Worm (Caenorhabditis elegans) whole organism, young adult: ENCODE results near the gene rfp-1.

Experiments
- F22D6.2 ChIP-seq: sonication (generic microtip); optimal IDR thresholded peaks from 2 replicates; lab custom pipeline; 2016; ENCODE audit warnings: mild to moderate bottlenecking, missing genetic modification characterization, missing compliant biosample characterization
- madf-3 ChIP-seq: fragments of 200-800 bp; sonication (Bioruptor generic); IDR thresholded peaks from 2 replicates; pipeline ENCODE4 v1.3.6; 2022; ENCODE audit warnings: missing genetic modification reagents, missing genetic modification characterization, missing compliant biosample characterization
- mcd-1 ChIP-seq: fragments of 200-800 bp; sonication (Bioruptor generic); IDR thresholded peaks from 2 replicates; pipeline ENCODE4 v1.3.6; 2022; ENCODE audit warnings: missing genetic modification reagents, missing genetic modification characterization, missing compliant biosample characterization

ce11 chrIII:8392307-8392706, 33.9 kb downstream of the rfp-1 start:
- no peak for TF ChIP-seq F22D6.2 (tag; lab: Kevin White, UChicago)
- no peak for TF ChIP-seq madf-3 (GFP tag; lab: Robert Waterston, UW)
- TF ChIP-seq mcd-1 (GFP tag; lab: Robert Waterston, UW): no peak
